ENCODE assay signal across 3 fruit fly cellular contexts in genomic region chr2L:20909301-20909700, dm6.
A peak's percentile ranks its signal among the peaks of the same experiment; 100 is the strongest.
TF ChIP-seq lines count a peak whose summit lies in the region.

No protein-coding gene starts in this region.

- no peak for TF ChIP-seq CTCF in whole organism, embryonic (GFP tag; optimal IDR thresholded peaks at IDR 0.05; lab: Kevin White, UChicago)

TF ChIP-seq in whole organism, adult, 20 proteins besides CTCF, POLR2A, EP300 and RAD21:
- peak; percentile 96 for TF ChIP-seq tj (GFP tag; optimal IDR thresholded peaks at IDR 0.05; lab: Kevin White, UChicago)
- no peak for TF ChIP-seq CG11617 (GFP tag; optimal IDR thresholded peaks at IDR 0.05; lab: Kevin White, UChicago)
TF ChIP-seq in whole organism, adult: peak in this region for 1.

TF ChIP-seq in whole organism, embryonic, 481 proteins besides CTCF, POLR2A, EP300 and RAD21:
- TF ChIP-seq Drgx (GFP tag; IDR thresholded peaks at IDR 0.05; lab: Robert Waterston, UW) (0 out of 2 replicates have a peak, but pooled peaks have one; percentile 5), CG7372 (GFP tag; IDR thresholded peaks at IDR 0.05; lab: Robert Waterston, UW) (peak; percentile 55; the same call in 1 of the 2 replicates), Ravus (GFP tag; IDR thresholded peaks at IDR 0.05; lab: Robert Waterston, UW) (no peak), Pdp1 (GFP tag; optimal IDR thresholded peaks at IDR 0.05; lab: Kevin White, UChicago) (peak in 1 of 2 experiments; percentile 78)
TF ChIP-seq in whole organism, embryonic: peak in this region for 3.

TF ChIP-seq in whole organism, pupa, 21 proteins besides CTCF, POLR2A, EP300 and RAD21:
- no peak for TF ChIP-seq CG8159 (tag; optimal IDR thresholded peaks at IDR 0.05; lab: Kevin White, UChicago)
- TF ChIP-seq Ets98B (GFP tag; IDR thresholded peaks at IDR 0.05; lab: Robert Waterston, UW) = peak; percentile 14; the same call in 1 of the 2 replicates
